Fruit fly (Drosophila melanogaster) whole organism, embryonic: ENCODE results near the gene PK2-R2.

Experiments used
- Adf1 ChIP-seq: fragments of 200-800 bp; sonication (Bioruptor generic); IDR thresholded peaks from 2 replicates; pipeline ENCODE4 v1.3.6; 2022; ENCODE audit warnings: missing biosample characterization, missing genetic modification characterization
- CG1024 ChIP-seq: fragments of 200-800 bp; sonication (Bioruptor generic); IDR thresholded peaks from 2 replicates; pipeline ENCODE4 v1.3.6; 2022; ENCODE audit warnings: missing biosample characterization, missing genetic modification characterization
- CG12104 ChIP-seq: fragments of 200-800 bp; sonication (Bioruptor generic); optimal IDR thresholded peaks from 3 replicates; lab custom pipeline; 2016; ENCODE audit warnings: missing biosample characterization, missing genetic modification characterization
- CG12155 ChIP-seq: fragments of 200-800 bp; sonication (Bioruptor generic); optimal IDR thresholded peaks from 3 replicates; lab custom pipeline; 2016; ENCODE audit warnings: missing biosample characterization, missing genetic modification characterization
- CG12219 ChIP-seq: fragments of 200-800 bp; sonication (Bioruptor generic); optimal IDR thresholded peaks from 3 replicates; lab custom pipeline; 2018; ENCODE audit warnings: missing biosample characterization, mild to moderate bottlenecking, missing genetic modification characterization
- CG13624 ChIP-seq: fragments of 200-800 bp; sonication (Bioruptor generic); optimal IDR thresholded peaks from 2 replicates; lab custom pipeline; 2016; ENCODE audit warnings: missing biosample characterization, missing genetic modification characterization
- CG15011 ChIP-seq: fragments of 200-800 bp; sonication (Bioruptor generic); optimal IDR thresholded peaks from 3 replicates; lab custom pipeline; 2018; ENCODE audit warnings: missing biosample characterization, mild to moderate bottlenecking, missing genetic modification characterization
- CG15514 ChIP-seq: fragments of 200-800 bp; sonication (Bioruptor generic); optimal IDR thresholded peaks from 3 replicates; lab custom pipeline; 2017; ENCODE audit warnings: missing biosample characterization, missing genetic modification characterization, mild to moderate bottlenecking, moderate library complexity, missing genetic modification reagents
- CG17385 ChIP-seq: fragments of 200-800 bp; sonication (Bioruptor generic); optimal IDR thresholded peaks from 3 replicates; lab custom pipeline; 2018; ENCODE audit warnings: missing biosample characterization, mild to moderate bottlenecking, missing genetic modification characterization
- CG2116 ChIP-seq: fragments of 200-800 bp; sonication (Bioruptor generic); optimal IDR thresholded peaks from 3 replicates; lab custom pipeline; 2018; ENCODE audit warnings: missing biosample characterization, mild to moderate bottlenecking, missing genetic modification characterization
- CG2202 ChIP-seq: fragments of 200-800 bp; sonication (Bioruptor generic); optimal IDR thresholded peaks from 2 replicates; lab custom pipeline; 2018; ENCODE audit warnings: missing biosample characterization, mild to moderate bottlenecking, missing genetic modification characterization
- CG31365 ChIP-seq: fragments of 200-800 bp; sonication (Bioruptor generic); optimal IDR thresholded peaks from 2 replicates; lab custom pipeline; 2018; ENCODE audit warnings: missing biosample characterization, mild to moderate bottlenecking, missing genetic modification characterization
- CG31388 ChIP-seq: fragments of 200-800 bp; sonication (Bioruptor generic); optimal IDR thresholded peaks from 2 replicates; lab custom pipeline; 2016; ENCODE audit warnings: missing biosample characterization, missing genetic modification characterization
- CG3407 ChIP-seq: fragments of 200-800 bp; sonication (Bioruptor generic); optimal IDR thresholded peaks from 2 replicates; lab custom pipeline; 2018; ENCODE audit warnings: missing biosample characterization, mild to moderate bottlenecking, missing genetic modification characterization
- CG7357 ChIP-seq: fragments of 200-800 bp; sonication (Bioruptor generic); IDR thresholded peaks from 3 replicates; pipeline ENCODE4 v1.3.6; 2022; ENCODE audit warnings: missing biosample characterization, missing genetic modification characterization
- CG7839 ChIP-seq: fragments of 200-800 bp; sonication (Bioruptor generic); optimal IDR thresholded peaks from 3 replicates; lab custom pipeline; 2018; ENCODE audit warnings: missing biosample characterization, mild to moderate bottlenecking, missing genetic modification characterization, moderate library complexity
- CG8089 ChIP-seq: fragments of 200-800 bp; sonication (Bioruptor generic); optimal IDR thresholded peaks from 3 replicates; lab custom pipeline; 2016; ENCODE audit warnings: missing biosample characterization, missing genetic modification characterization
- CG8290 ChIP-seq, 3 experiments: fragments of 200-800 bp; sonication (Bioruptor generic); optimal IDR thresholded peaks; 2 replicates each; lab custom pipeline; 2016 to 2019; ENCODE audit warnings: missing biosample characterization in 3 of 3, missing genetic modification characterization in 3 of 3, mild to moderate bottlenecking in 2 of 3, moderate library complexity in 1 of 3
- CG8944 ChIP-seq: fragments of 200-800 bp; sonication (Bioruptor generic); optimal IDR thresholded peaks from 3 replicates; lab custom pipeline; 2016; ENCODE audit warnings: missing biosample characterization, missing genetic modification characterization
- D ChIP-seq, 2 experiments: fragments of 200-800 bp in 1 of 2; fragments of >200 bp in 1 of 2; sonication (Bioruptor generic) in 1 of 2; optimal IDR thresholded peaks; 2 replicates in 1 of 2; 3 replicates in 1 of 2; lab custom pipeline; 2017; ENCODE audit warnings: mild to moderate bottlenecking in 1 of 2, missing biosample characterization in 1 of 2, missing genetic modification characterization in 1 of 2, missing genetic modification reagents in 1 of 2
- Dref ChIP-seq: fragments of 200-800 bp; sonication (Bioruptor generic); IDR thresholded peaks from 2 replicates; pipeline ENCODE4 v1.3.6; 2022; ENCODE audit warnings: missing biosample characterization, missing genetic modification characterization
- Drgx ChIP-seq: fragments of 200-800 bp; sonication (Bioruptor generic); IDR thresholded peaks from 2 replicates; pipeline ENCODE4 v1.3.6; 2022; ENCODE audit warnings: missing biosample characterization, missing genetic modification characterization
- Ets97D ChIP-seq: fragments of 200-800 bp; sonication (Bioruptor generic); optimal IDR thresholded peaks from 3 replicates; lab custom pipeline; 2016; ENCODE audit warnings: missing biosample characterization, missing genetic modification characterization
- HLH4C ChIP-seq: fragments of 200-800 bp; sonication (Bioruptor generic); IDR thresholded peaks from 3 replicates; pipeline ENCODE4 v1.3.6; 2022; ENCODE audit warnings: missing biosample characterization, missing genetic modification characterization; ENCODE audit not compliant: partially characterized antibody
- Hr39 ChIP-seq: fragments of >200 bp; optimal IDR thresholded peaks from 2 replicates; lab custom pipeline; 2017
- Mrtf ChIP-seq: fragments of 200-800 bp; sonication (Bioruptor generic); IDR thresholded peaks from 3 replicates; pipeline ENCODE4 v1.3.6; 2022; ENCODE audit warnings: missing biosample characterization, missing genetic modification characterization
- NC2β ChIP-seq: fragments of 200-800 bp; sonication (Bioruptor generic); optimal IDR thresholded peaks from 2 replicates; lab custom pipeline; 2016; ENCODE audit warnings: missing biosample characterization, missing genetic modification characterization
- Optix ChIP-seq: fragments of 200-800 bp; sonication (Bioruptor generic); IDR thresholded peaks from 3 replicates; pipeline ENCODE4 v1.3.6; 2022; ENCODE audit warnings: missing biosample characterization, missing genetic modification characterization
- Poxn ChIP-seq: fragments of 200-800 bp; sonication (Bioruptor generic); IDR thresholded peaks from 2 replicates; pipeline ENCODE4 v1.3.6; 2022; ENCODE audit warnings: missing biosample characterization, missing genetic modification characterization
- Ravus ChIP-seq: fragments of 200-800 bp; sonication (Bioruptor generic); IDR thresholded peaks from 2 replicates; pipeline ENCODE4 v1.3.6; 2022; ENCODE audit warnings: missing biosample characterization, missing genetic modification characterization
- TFAM ChIP-seq: fragments of 200-800 bp; sonication (Bioruptor generic); optimal IDR thresholded peaks from 2 replicates; lab custom pipeline; 2017; ENCODE audit warnings: missing biosample characterization, missing genetic modification characterization, inconsistent platforms
- btn ChIP-seq: fragments of 200-800 bp; sonication (Bioruptor generic); optimal IDR thresholded peaks from 2 replicates; lab custom pipeline; 2016; ENCODE audit warnings: missing biosample characterization, missing genetic modification characterization
- croc ChIP-seq: fragments of 200-800 bp; sonication (Bioruptor generic); conservative IDR thresholded peaks from 3 replicates; pipeline ENCODE4 v1.3.6; 2022; ENCODE audit warnings: missing biosample characterization, missing genetic modification characterization
- dimm ChIP-seq: fragments of 200-800 bp; sonication (Bioruptor generic); IDR thresholded peaks from 2 replicates; pipeline ENCODE4 v1.3.6; 2022; ENCODE audit warnings: missing biosample characterization, missing genetic modification characterization
- dysf ChIP-seq: fragments of 200-800 bp; sonication (Bioruptor generic); IDR thresholded peaks from 3 replicates; pipeline ENCODE4 v1.3.6; 2022; ENCODE audit warnings: missing biosample characterization, missing genetic modification characterization
- ewg ChIP-seq: fragments of 200-800 bp; sonication (Bioruptor generic); optimal IDR thresholded peaks from 3 replicates; lab custom pipeline; 2017; ENCODE audit warnings: mild to moderate bottlenecking, missing biosample characterization, missing genetic modification reagents, missing genetic modification characterization
- gsb ChIP-seq: fragments of 200-800 bp; sonication (Bioruptor generic); IDR thresholded peaks from 2 replicates; pipeline ENCODE4 v1.3.6; 2022; ENCODE audit warnings: missing biosample characterization, missing genetic modification characterization
- insv ChIP-seq, 2 experiments: fragments of 200-800 bp; sonication (Bioruptor generic); optimal IDR thresholded peaks; 3 replicates each; lab custom pipeline; 2016 to 2018; ENCODE audit warnings: missing biosample characterization in 2 of 2, missing genetic modification characterization in 2 of 2
- mld ChIP-seq: fragments of 200-800 bp; sonication (Bioruptor generic); IDR thresholded peaks from 3 replicates; pipeline ENCODE4 v1.3.6; 2022; ENCODE audit warnings: missing biosample characterization, missing genetic modification characterization; ENCODE audit not compliant: partially characterized antibody
- nau ChIP-seq: fragments of 200-800 bp; sonication (Bioruptor generic); optimal IDR thresholded peaks from 3 replicates; lab custom pipeline; 2017; ENCODE audit warnings: missing biosample characterization, mild to moderate bottlenecking, missing genetic modification characterization, missing genetic modification reagents
- pum ChIP-seq: fragments of 200-800 bp; sonication (Bioruptor generic); optimal IDR thresholded peaks from 2 replicates; lab custom pipeline; 2016; ENCODE audit warnings: missing biosample characterization, missing genetic modification characterization
- pzg ChIP-seq: fragments of 200-800 bp; sonication (Bioruptor generic); optimal IDR thresholded peaks from 3 replicates; lab custom pipeline; 2018; ENCODE audit warnings: missing biosample characterization, mild to moderate bottlenecking, missing genetic modification characterization, moderate library complexity
- ro ChIP-seq: fragments of 200-800 bp; sonication (Bioruptor generic); IDR thresholded peaks from 2 replicates; pipeline ENCODE4 v1.3.6; 2022; ENCODE audit warnings: missing biosample characterization, missing genetic modification characterization
- sens-2 ChIP-seq: fragments of 200-800 bp; sonication (Bioruptor generic); IDR thresholded peaks from 2 replicates; pipeline ENCODE4 v1.3.6; 2022; ENCODE audit warnings: missing biosample characterization, missing genetic modification characterization
- sim ChIP-seq: fragments of 200-800 bp; sonication (Bioruptor generic); IDR thresholded peaks from 2 replicates; pipeline ENCODE4 v1.3.6; 2022; ENCODE audit warnings: missing biosample characterization, missing genetic modification characterization
- sob ChIP-seq: fragments of 200-800 bp; sonication (Bioruptor generic); IDR thresholded peaks from 2 replicates; pipeline ENCODE4 v1.3.6; 2022; ENCODE audit warnings: missing biosample characterization, missing genetic modification characterization
- stc ChIP-seq: fragments of 200-800 bp; sonication (Bioruptor generic); IDR thresholded peaks from 2 replicates; pipeline ENCODE4 v1.3.6; 2022; ENCODE audit warnings: missing biosample characterization, missing genetic modification characterization
- tin ChIP-seq: fragments of 200-800 bp; sonication (Bioruptor generic); optimal IDR thresholded peaks from 3 replicates; lab custom pipeline; 2016; ENCODE audit warnings: missing biosample characterization, missing genetic modification characterization
- yki ChIP-seq: fragments of >200 bp; optimal IDR thresholded peaks from 3 replicates; lab custom pipeline; 2018

Gene PK2-R2

dm6 chr3R:13366561-13367518, 32.9 kb upstream of the PK2-R2 start, which contains the start of gene Elp6 (continued):
- TF ChIP-seq CG7839 (tag; lab: Kevin White, UChicago) (peak; percentile 73), CG12104 (GFP tag; lab: Kevin White, UChicago) (peak; percentile 72), CG8089 (GFP tag; lab: Kevin White, UChicago) (no peak), Ravus (GFP tag; lab: Robert Waterston, UW) (no peak; the same call in 1 of the 2 replicates), croc (GFP tag; lab: Robert Waterston, UW) (no peak), CG1024 (GFP tag; lab: Robert Waterston, UW) (peak; percentile 52; the same call in 1 of the 2 replicates), TFAM (GFP tag; lab: Kevin White, UChicago) (no peak), ro (no peak), Ets97D (peak; percentile 21), CG31365 (tag; lab: Kevin White, UChicago) (no peak), CG15011 (GFP tag; lab: Kevin White, UChicago) (peak; percentile 64), pum (peak; percentile 65), ewg (peak; percentile 48), Mrtf (GFP tag; lab: Robert Waterston, UW) (peak; percentile 70; the same call in 2 of the 3 replicates), pzg (GFP tag; lab: Kevin White, UChicago) (peak; percentile 46), CG7357 (GFP tag; lab: Robert Waterston, UW) (no peak), Poxn (GFP tag; lab: Robert Waterston, UW) (no peak), dysf (GFP tag; lab: Robert Waterston, UW) (peak; percentile 76), CG8290 (GFP tag; optimal IDR thresholded peaks at IDR 0.05; lab: Kevin White, UChicago) (no peak), CG8290 (tag; optimal IDR thresholded peaks at IDR 0.05; lab: Kevin White, UChicago) (peak in 1 of 2 experiments; percentile 62), CG15514 (GFP tag; lab: Kevin White, UChicago) (peak; percentile 57), D (optimal IDR thresholded peaks at IDR 0.05; lab: Kevin White, UChicago) (no peak), D (GFP tag; optimal IDR thresholded peaks at IDR 0.05; lab: Kevin White, UChicago) (no peak), CG17385 (peak; percentile 57), CG3407 (GFP tag; lab: Kevin White, UChicago) (no peak), CG13624 (peak; percentile 43), yki (lab: Kevin White, UChicago) (no peak), HLH4C (GFP tag; lab: Robert Waterston, UW) (no peak), tin (GFP tag; lab: Kevin White, UChicago) (peak; percentile 45), Hr39 (lab: Kevin White, UChicago) (no peak), CG12155 (GFP tag; lab: Kevin White, UChicago) (peak; percentile 32), NC2β (no peak), CG2116 (GFP tag; lab: Kevin White, UChicago) (peak; percentile 19), Adf1 (GFP tag; lab: Robert Waterston, UW) (no peak), CG31388 (GFP tag; lab: Kevin White, UChicago) (peak; percentile 3), CG2202 (tag; lab: Kevin White, UChicago) (no peak), insv (GFP tag; optimal IDR thresholded peaks at IDR 0.05; lab: Kevin White, UChicago) (no peak), sim (GFP tag; lab: Robert Waterston, UW) (no peak), mld (GFP tag; lab: Robert Waterston, UW) (no peak), Dref (GFP tag; lab: Robert Waterston, UW) (no peak), btn (GFP tag; lab: Kevin White, UChicago) (peak; percentile 16), CG12219 (peak; percentile 19), CG8944 (GFP tag; lab: Kevin White, UChicago) (peak; percentile 41), Optix (GFP tag; lab: Robert Waterston, UW) (no peak), stc (GFP tag; lab: Robert Waterston, UW) (peak; percentile 51), gsb (no peak), sens-2 (no peak), dimm (GFP tag; lab: Robert Waterston, UW) (0 out of 2 replicates have a peak, but pooled peaks have one; percentile 9), nau (GFP tag; lab: Kevin White, UChicago) (no peak), Drgx (GFP tag; lab: Robert Waterston, UW) (peak; percentile 63), sob (no peak)
